Worm (Caenorhabditis elegans): ENCODE results near the gene Y59C2A.3.

ce11 chrII:2186329-2186728 lies 33.4 kb downstream of the Y59C2A.3 start, which contains the start of gene gba-2:
- TF ChIP-seq W03F9.2 (tag; optimal IDR thresholded peaks at IDR 0.05) (no peak), him-1 (tag; optimal IDR thresholded peaks at IDR 0.05) (no peak), dao-5 (tag; optimal IDR thresholded peaks at IDR 0.05) (no peak)
